Worm (Caenorhabditis elegans) whole organism, young adult: ENCODE results near the gene lurp-2.

Experiments
- F10E7.11 ChIP-seq: sonication (generic microtip); optimal IDR thresholded peaks from 2 replicates; lab custom pipeline; 2017; ENCODE audit warnings: mild to moderate bottlenecking, missing genetic modification characterization, moderate library complexity, missing compliant biosample characterization
- T07F8.4 ChIP-seq: sonication (generic microtip); optimal IDR thresholded peaks from 2 replicates; lab custom pipeline; 2016; ENCODE audit warnings: mild to moderate bottlenecking, missing genetic modification characterization, moderate library complexity, missing compliant biosample characterization
- Y53G8AR.9 ChIP-seq: fragments of 200-800 bp; sonication (Bioruptor generic); conservative IDR thresholded peaks from 2 replicates; pipeline ENCODE4 v1.3.6; 2022; ENCODE audit warnings: missing genetic modification reagents, missing genetic modification characterization, missing compliant biosample characterization
- ZK185.1 ChIP-seq: sonication (generic microtip); optimal IDR thresholded peaks from 2 replicates; lab custom pipeline; 2016; ENCODE audit warnings: mild to moderate bottlenecking, missing genetic modification characterization, missing compliant biosample characterization; ENCODE audit not compliant: poor library complexity, severe bottlenecking
- aptf-2 ChIP-seq: fragments of 200-800 bp; sonication (Bioruptor generic); conservative IDR thresholded peaks from 2 replicates; pipeline ENCODE4 v1.3.6; 2022; ENCODE audit warnings: missing genetic modification reagents, missing genetic modification characterization, missing compliant biosample characterization
- attf-3 ChIP-seq: fragments of 200-800 bp; sonication (Bioruptor generic); conservative IDR thresholded peaks from 2 replicates; pipeline ENCODE4 v1.3.6; 2022; ENCODE audit warnings: missing genetic modification reagents, missing genetic modification characterization, missing compliant biosample characterization
- ceh-91 ChIP-seq: fragments of 200-800 bp; sonication (Bioruptor generic); IDR thresholded peaks from 2 replicates; pipeline ENCODE4 v1.3.6; 2022; ENCODE audit warnings: missing genetic modification reagents, missing genetic modification characterization, missing compliant biosample characterization
- dpl-1 ChIP-seq: fragments of 150-350 bp; optimal IDR thresholded peaks from 2 replicates; lab custom pipeline; 2014; ENCODE audit warnings: missing biosample characterization, missing genetic modification reagents, missing genetic modification characterization
- efl-1 ChIP-seq: fragments of 150-350 bp; optimal IDR thresholded peaks from 2 replicates; lab custom pipeline; 2014; ENCODE audit warnings: missing biosample characterization, missing genetic modification reagents, missing genetic modification characterization
- egrh-3 ChIP-seq: fragments of 200-800 bp; sonication (Bioruptor generic); IDR thresholded peaks from 2 replicates; pipeline ENCODE4 v1.3.6; 2022; ENCODE audit warnings: missing genetic modification reagents, missing genetic modification characterization, missing compliant biosample characterization
- ets-4 ChIP-seq: fragments of 200-800 bp; sonication (Bioruptor generic); optimal IDR thresholded peaks from 2 replicates; lab custom pipeline; 2018; ENCODE audit warnings: mild to moderate bottlenecking, missing genetic modification characterization, missing compliant biosample characterization
- fkh-3 ChIP-seq: sonication (generic microtip); optimal IDR thresholded peaks from 2 replicates; lab custom pipeline; 2016; ENCODE audit warnings: mild to moderate bottlenecking, missing genetic modification characterization, missing compliant biosample characterization
- gei-17 ChIP-seq: fragments of 200-800 bp; sonication (Bioruptor generic); optimal IDR thresholded peaks from 2 replicates; lab custom pipeline; 2018; ENCODE audit warnings: mild to moderate bottlenecking, missing genetic modification characterization, missing compliant biosample characterization
- him-1 ChIP-seq: sonication (generic microtip); optimal IDR thresholded peaks from 2 replicates; lab custom pipeline; 2016; ENCODE audit warnings: missing genotype, missing genetic modification reagents, missing genetic modification characterization, missing compliant biosample characterization
- hlh-12 ChIP-seq: sonication (generic microtip); optimal IDR thresholded peaks from 2 replicates; lab custom pipeline; 2016; ENCODE audit warnings: missing genetic modification characterization, missing compliant biosample characterization
- hrde-1 ChIP-seq: sonication (generic microtip); optimal IDR thresholded peaks from 2 replicates; lab custom pipeline; 2016; ENCODE audit warnings: missing genetic modification characterization, mild to moderate bottlenecking, missing compliant biosample characterization, moderate library complexity, missing genotype, missing genetic modification reagents, borderline replicate concordance
- hsf-1 ChIP-seq: fragments of 200-800 bp; sonication (Bioruptor generic); IDR thresholded peaks from 2 replicates; pipeline ENCODE4 v1.3.6; 2022; ENCODE audit warnings: missing genetic modification reagents, missing genetic modification characterization, missing compliant biosample characterization
- lin-35 ChIP-seq, 3 experiments: fragments of 150-350 bp in 2 of 3; sonication (generic microtip) in 1 of 3; optimal IDR thresholded peaks; 2 replicates each; lab custom pipeline; 2014 to 2018; ENCODE audit warnings: missing biosample characterization in 3 of 3, missing genetic modification characterization in 3 of 3, missing genetic modification reagents in 3 of 3
- lin-54 ChIP-seq: fragments of 200-800 bp; sonication (Bioruptor generic); optimal IDR thresholded peaks from 2 replicates; lab custom pipeline; 2018; ENCODE audit warnings: mild to moderate bottlenecking, missing genetic modification characterization, missing compliant biosample characterization
- lsl-1 ChIP-seq: fragments of 200-800 bp; sonication (Bioruptor generic); optimal IDR thresholded peaks from 2 replicates; lab custom pipeline; 2018; ENCODE audit warnings: mild to moderate bottlenecking, missing genetic modification characterization, moderate library complexity, missing compliant biosample characterization
- madf-8 ChIP-seq: fragments of 200-800 bp; sonication (Bioruptor generic); conservative IDR thresholded peaks from 2 replicates; pipeline ENCODE4 v1.3.6; 2022; ENCODE audit warnings: missing genetic modification reagents, missing genetic modification characterization, missing compliant biosample characterization
- mxl-1 ChIP-seq: sonication (generic microtip); optimal IDR thresholded peaks from 2 replicates; lab custom pipeline; 2016; ENCODE audit warnings: missing genetic modification characterization, missing compliant biosample characterization
- nhr-179 ChIP-seq: sonication (generic microtip); optimal IDR thresholded peaks from 2 replicates; lab custom pipeline; 2016; ENCODE audit warnings: mild to moderate bottlenecking, missing genetic modification characterization, missing compliant biosample characterization
- snpc-1.1 ChIP-seq: sonication (generic microtip); optimal IDR thresholded peaks from 2 replicates; lab custom pipeline; 2017; ENCODE audit warnings: missing genetic modification characterization, mild to moderate bottlenecking, missing compliant biosample characterization, antibody characterized with exemption, moderate library complexity, missing genotype, missing genetic modification reagents; ENCODE audit not compliant: insufficient read depth
- snpc-3.4 ChIP-seq: sonication (generic microtip); optimal IDR thresholded peaks from 2 replicates; lab custom pipeline; 2017; ENCODE audit warnings: missing genetic modification characterization, mild to moderate bottlenecking, missing compliant biosample characterization, antibody characterized with exemption, moderate library complexity, missing genotype, missing genetic modification reagents
- unc-130 ChIP-seq: sonication (generic microtip); optimal IDR thresholded peaks from 2 replicates; lab custom pipeline; 2016; ENCODE audit warnings: missing genetic modification reagents, missing genetic modification characterization, missing compliant biosample characterization
- xnd-1 ChIP-seq: sonication (generic microtip); optimal IDR thresholded peaks from 2 replicates; lab custom pipeline; 2016; ENCODE audit warnings: missing genotype, missing genetic modification reagents, missing genetic modification characterization, missing compliant biosample characterization
- zfh-2 ChIP-seq: fragments of 200-800 bp; sonication (Bioruptor generic); conservative IDR thresholded peaks from 2 replicates; pipeline ENCODE4 v1.3.6; 2022; ENCODE audit warnings: missing genetic modification reagents, missing genetic modification characterization, missing compliant biosample characterization
- ztf-25 ChIP-seq: fragments of 200-800 bp; sonication (Bioruptor generic); IDR thresholded peaks from 2 replicates; pipeline ENCODE4 v1.3.6; 2022; ENCODE audit warnings: missing genetic modification reagents, missing genetic modification characterization, missing compliant biosample characterization
- ztf-28 ChIP-seq: fragments of 200-800 bp; sonication (Bioruptor generic); IDR thresholded peaks from 2 replicates; pipeline ENCODE4 v1.3.6; 2022; ENCODE audit warnings: missing genetic modification reagents, missing genetic modification characterization, missing compliant biosample characterization
- ztf-6 ChIP-seq: fragments of 200-800 bp; sonication (Bioruptor generic); IDR thresholded peaks from 2 replicates; pipeline ENCODE4 v1.3.6; 2022; ENCODE audit warnings: missing genetic modification reagents, missing genetic modification characterization, missing compliant biosample characterization

Gene lurp-2

DNA sequence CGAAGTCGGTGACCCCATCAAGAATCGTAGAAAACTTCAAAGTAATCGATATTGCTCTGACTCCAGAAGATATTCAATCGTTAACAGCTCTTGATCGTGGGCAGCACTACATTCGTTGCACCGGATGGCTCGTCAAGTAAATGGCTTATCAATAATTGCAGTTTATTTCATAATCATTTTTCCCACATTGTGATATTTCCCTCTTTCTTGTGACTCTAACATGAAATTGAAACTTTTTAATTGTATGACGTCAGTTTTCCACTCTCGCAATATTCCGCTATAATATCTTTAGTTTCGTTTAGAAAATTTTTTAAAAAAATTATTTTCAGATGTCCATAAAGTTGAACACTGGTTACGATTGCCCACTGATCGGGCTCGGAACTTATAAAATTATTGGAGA is 45.5 kb upstream of the lurp-2 start, which contains the start of gene F53F1.3 (continued):
- no peak for TF ChIP-seq nhr-179 (tag; lab: Kevin White, UChicago)
- TF ChIP-seq mxl-1 (tag; lab: Kevin White, UChicago) = no peak
- TF ChIP-seq hlh-12 (tag; lab: Kevin White, UChicago) = no peak

DNA sequence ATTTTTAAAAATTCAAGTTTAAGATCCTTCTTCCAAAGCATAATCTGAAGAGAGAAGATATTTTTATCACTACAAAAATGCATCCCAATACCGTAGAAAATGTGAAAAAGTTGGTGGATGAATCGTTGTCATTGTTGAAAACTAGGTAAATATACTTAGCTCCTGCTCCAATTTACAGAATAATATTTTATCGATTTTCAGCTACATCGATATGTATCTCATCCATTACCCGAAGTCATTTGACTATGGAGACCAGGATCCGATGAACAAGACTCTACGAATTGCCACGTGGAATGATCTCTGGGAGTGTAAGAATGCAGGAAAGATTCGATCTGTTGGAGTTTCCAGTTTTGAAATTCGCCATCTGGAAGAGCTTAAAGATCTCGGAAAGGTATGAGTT is 45.0 kb upstream of the lurp-2 start:
- TF ChIP-seq attf-3 (GFP tag; lab: Robert Waterston, UW) (0 out of 2 replicates have a peak, but pooled peaks have one; percentile 6), Y53G8AR.9 (GFP tag; lab: Robert Waterston, UW) (0 out of 2 replicates have a peak, but pooled peaks have one; percentile 46), fkh-3 (tag; lab: Kevin White, UChicago) (no peak)

DNA sequence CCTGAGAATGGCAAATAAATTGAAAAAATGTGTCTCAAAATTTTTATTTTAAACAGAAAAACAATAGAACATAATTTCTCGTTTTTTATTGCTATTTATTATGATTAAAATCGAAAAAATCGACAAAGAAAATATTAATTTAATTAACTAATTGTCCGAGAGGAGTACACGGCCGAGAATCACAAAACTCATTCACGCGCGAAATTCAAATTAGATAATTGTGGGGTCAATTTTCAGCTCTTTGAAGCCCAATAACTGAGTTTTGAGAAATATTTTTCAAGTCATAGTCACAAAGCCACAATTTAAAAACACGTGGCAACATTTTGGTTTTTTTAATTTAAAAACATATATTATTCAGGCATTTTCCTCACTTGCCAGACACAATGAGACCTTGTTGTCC is 44.3 kb upstream of the lurp-2 start:
- TF ChIP-seq gei-17 (GFP tag; lab: Kevin White, UChicago) (no peak), ceh-91 (GFP tag; lab: Robert Waterston, UW) (peak; percentile 37; the same call in 1 of the 2 replicates), lin-54 (GFP tag; lab: Kevin White, UChicago) (peak; percentile 83), ztf-28 (GFP tag; lab: Robert Waterston, UW) (0 out of 2 replicates have a peak, but pooled peaks have one; percentile 11), madf-8 (GFP tag; lab: Robert Waterston, UW) (peak; percentile 41; the same call in 1 of the 2 replicates), T07F8.4 (no peak), efl-1 (GFP tag; lab: Kevin White, UChicago) (peak; percentile 48), ets-4 (GFP tag; lab: Kevin White, UChicago) (no peak), ztf-6 (GFP tag; lab: Robert Waterston, UW) (no peak), hrde-1 (tag; lab: Kevin White, UChicago) (no peak), snpc-1.1 (no peak), xnd-1 (tag; lab: Kevin White, UChicago) (peak; percentile 35), attf-3 (GFP tag; lab: Robert Waterston, UW) (0 out of 2 replicates have a peak, but pooled peaks have one; percentile 13), hsf-1 (GFP tag; lab: Robert Waterston, UW) (no peak), dpl-1 (GFP tag; lab: Kevin White, UChicago) (peak; percentile 26), F10E7.11 (no peak), him-1 (tag; lab: Kevin White, UChicago) (no peak), unc-130 (peak; percentile 5), ZK185.1 (tag; lab: Kevin White, UChicago) (peak; percentile 9), lsl-1 (peak; percentile 20), aptf-2 (GFP tag; lab: Robert Waterston, UW) (0 out of 2 replicates have a peak, but pooled peaks have one; percentile 23), lin-35 (GFP tag; optimal IDR thresholded peaks at IDR 0.05; lab: Kevin White, UChicago) (peak in 2 of 3 experiments; percentile 5 to 67)

DNA sequence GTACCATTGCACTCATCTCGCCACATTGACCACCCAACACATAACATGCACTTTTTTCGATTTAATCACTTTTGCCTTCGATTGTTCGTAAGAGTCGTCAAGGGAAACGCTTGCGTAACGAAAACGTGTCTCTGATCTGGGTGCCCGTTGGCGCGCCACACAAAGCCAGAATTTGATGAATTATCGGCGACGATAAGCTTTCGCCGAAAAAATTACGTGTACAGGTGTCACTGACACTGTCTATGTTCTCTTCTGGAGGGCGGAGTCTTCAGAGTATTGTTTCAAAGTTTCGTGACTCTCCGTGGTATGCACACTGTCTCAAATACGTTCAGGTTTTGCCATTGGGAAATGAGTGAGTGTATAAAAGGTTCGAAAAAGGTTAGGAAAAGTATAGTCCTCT is 42.7 kb upstream of the lurp-2 start, which contains the start of gene F53F1.4:
Gene F53F1.4 (plus strand): TSS at position 390 of the 400 bp plus-strand sequence.
- TF ChIP-seq ztf-25 (GFP tag; lab: Robert Waterston, UW) = no peak
- TF ChIP-seq ztf-28 (GFP tag; lab: Robert Waterston, UW) = 0 out of 2 replicates have a peak, but pooled peaks have one; percentile 37

- TF ChIP-seq egrh-3 (GFP tag; lab: Robert Waterston, UW) (peak; percentile 87), zfh-2 (GFP tag; lab: Robert Waterston, UW) (peak; percentile 91), snpc-3.4 (tag; lab: Kevin White, UChicago) (no peak)
These were observed 42.0 kb upstream of the lurp-2 start for ce11 chrV:13411225-13411991.
